Worm (Caenorhabditis elegans) whole organism, mixed stage, embryonic: ENCODE data around the gene M05D6.3.

Experiments used
- ceh-43 ChIP-seq: fragments of 200-800 bp; sonication (Bioruptor generic); optimal IDR thresholded peaks from 2 replicates; lab custom pipeline; 2018; ENCODE audit warnings: mild to moderate bottlenecking, missing genetic modification characterization, moderate library complexity, missing compliant biosample characterization
- elt-1 ChIP-seq: sonication (generic microtip); optimal IDR thresholded peaks from 2 replicates; lab custom pipeline; 2017; ENCODE audit warnings: missing genetic modification characterization, mild to moderate bottlenecking, missing compliant biosample characterization, antibody characterized with exemption, moderate library complexity, borderline replicate concordance; ENCODE audit not compliant: insufficient read depth
- elt-3 ChIP-seq: fragments of 150-350 bp; optimal IDR thresholded peaks from 2 replicates; lab custom pipeline; 2014; ENCODE audit warnings: missing biosample characterization, missing genetic modification characterization
- lin-13 ChIP-seq: fragments of 150-350 bp; optimal IDR thresholded peaks from 2 replicates; lab custom pipeline; 2014; ENCODE audit warnings: missing biosample characterization, missing genetic modification characterization
- lsy-2 ChIP-seq: fragments of 150-350 bp; optimal IDR thresholded peaks from 2 replicates; lab custom pipeline; 2014; ENCODE audit warnings: missing biosample characterization, missing genetic modification characterization
- mab-5 ChIP-seq: fragments of 150-350 bp; optimal IDR thresholded peaks from 2 replicates; lab custom pipeline; 2014; ENCODE audit warnings: missing biosample characterization, missing genetic modification characterization
- snpc-4 ChIP-seq: fragments of 150-350 bp; optimal IDR thresholded peaks from 2 replicates; lab custom pipeline; 2014; ENCODE audit warnings: missing biosample characterization, missing genetic modification characterization
- unc-39 ChIP-seq: fragments of 150-350 bp; optimal IDR thresholded peaks from 2 replicates; lab custom pipeline; 2014; ENCODE audit warnings: missing biosample characterization, missing genetic modification characterization
- unc-62 ChIP-seq: fragments of 150-350 bp; optimal IDR thresholded peaks from 2 replicates; lab custom pipeline; 2014; ENCODE audit warnings: missing biosample characterization, missing genetic modification reagents, missing genetic modification characterization
- ztf-11 ChIP-seq: fragments of 150-350 bp; optimal IDR thresholded peaks from 2 replicates; lab custom pipeline; 2014; ENCODE audit warnings: missing biosample characterization, missing genetic modification characterization

- TF ChIP-seq lsy-2 (tag; lab: Kevin White, UChicago): no peak
- no peak for TF ChIP-seq elt-3 (tag; lab: Kevin White, UChicago)
- no peak for TF ChIP-seq snpc-4
- no peak for TF ChIP-seq lin-13 (tag; lab: Kevin White, UChicago)
- TF ChIP-seq unc-62 (GFP tag; lab: Kevin White, UChicago): no peak
- TF ChIP-seq unc-39 (tag; lab: Kevin White, UChicago): no peak
- no peak for TF ChIP-seq ztf-11 (tag; lab: Kevin White, UChicago)
- no peak for TF ChIP-seq ceh-43 (GFP tag; lab: Kevin White, UChicago)
- no peak for TF ChIP-seq mab-5 (tag; lab: Kevin White, UChicago)
- TF ChIP-seq elt-1 (tag; lab: Kevin White, UChicago): no peak
Observed at ce11 chrII:8508956-8509355, 33.4 kb downstream of the M05D6.3 start, which contains the start of gene T13H5.1.
